Fruit fly (Drosophila melanogaster) whole organism, embryonic: ENCODE results near the gene CG32280.

Experiments
- Ada2b ChIP-seq: fragments of 200-800 bp; sonication (Bioruptor generic); IDR thresholded peaks from 2 replicates; pipeline ENCODE4 v1.3.6; 2022; ENCODE audit warnings: missing biosample characterization, missing genetic modification characterization
- BEAF-32 ChIP-seq: fragments of 200-800 bp; sonication (Bioruptor generic); optimal IDR thresholded peaks from 3 replicates; lab custom pipeline; 2017; ENCODE audit warnings: missing biosample characterization, missing genetic modification characterization, mild to moderate bottlenecking, moderate library complexity, missing genetic modification reagents
- BtbVII ChIP-seq: fragments of 200-800 bp; sonication (Bioruptor generic); optimal IDR thresholded peaks from 3 replicates; lab custom pipeline; 2017; ENCODE audit warnings: missing biosample characterization, mild to moderate bottlenecking, missing genetic modification characterization
- CG11398 ChIP-seq: fragments of 200-800 bp; sonication (Bioruptor generic); optimal IDR thresholded peaks from 2 replicates; lab custom pipeline; 2016; ENCODE audit warnings: missing biosample characterization, missing genetic modification characterization
- CG11456 ChIP-seq: fragments of 200-800 bp; sonication (Bioruptor generic); IDR thresholded peaks from 3 replicates; pipeline ENCODE4 v1.3.6; 2022; ENCODE audit warnings: missing biosample characterization, missing genetic modification characterization
- CG12769 ChIP-seq: fragments of 200-800 bp; sonication (Bioruptor generic); optimal IDR thresholded peaks from 2 replicates; lab custom pipeline; 2019; ENCODE audit warnings: missing biosample characterization, mild to moderate bottlenecking, missing genetic modification characterization, moderate library complexity
- CG13123 ChIP-seq: fragments of 200-800 bp; sonication (Bioruptor generic); optimal IDR thresholded peaks from 2 replicates; lab custom pipeline; 2016; ENCODE audit warnings: missing biosample characterization, missing genetic modification characterization
- CG13894 ChIP-seq: fragments of 200-800 bp; sonication (Bioruptor generic); optimal IDR thresholded peaks from 3 replicates; lab custom pipeline; 2018; ENCODE audit warnings: missing biosample characterization, mild to moderate bottlenecking, missing genetic modification characterization, moderate library complexity
- CG14860 ChIP-seq: fragments of 200-800 bp; sonication (Bioruptor generic); IDR thresholded peaks from 3 replicates; pipeline ENCODE4 v1.3.6; 2022; ENCODE audit warnings: missing biosample characterization, missing genetic modification characterization; ENCODE audit not compliant: partially characterized antibody
- CG15269 ChIP-seq: fragments of 200-800 bp; sonication (Bioruptor generic); optimal IDR thresholded peaks from 2 replicates; lab custom pipeline; 2018; ENCODE audit warnings: missing biosample characterization, mild to moderate bottlenecking, missing genetic modification characterization, moderate library complexity
- CG16815 ChIP-seq: fragments of 200-800 bp; sonication (Bioruptor generic); optimal IDR thresholded peaks from 3 replicates; lab custom pipeline; 2017; ENCODE audit warnings: missing biosample characterization, mild to moderate bottlenecking, missing genetic modification characterization
- CG17385 ChIP-seq: fragments of 200-800 bp; sonication (Bioruptor generic); optimal IDR thresholded peaks from 3 replicates; lab custom pipeline; 2018; ENCODE audit warnings: missing biosample characterization, mild to moderate bottlenecking, missing genetic modification characterization
- CG17612 ChIP-seq: fragments of 200-800 bp; sonication (Bioruptor generic); IDR thresholded peaks from 2 replicates; pipeline ENCODE4 v1.3.6; 2022; ENCODE audit warnings: missing biosample characterization, missing genetic modification characterization
- CG17912 ChIP-seq: fragments of 200-800 bp; sonication (Bioruptor generic); optimal IDR thresholded peaks from 2 replicates; lab custom pipeline; 2018; ENCODE audit warnings: missing biosample characterization, mild to moderate bottlenecking, missing genetic modification characterization
- CG18476 ChIP-seq: fragments of 200-800 bp; sonication (Bioruptor generic); optimal IDR thresholded peaks from 2 replicates; lab custom pipeline; 2016; ENCODE audit warnings: missing biosample characterization, mild to moderate bottlenecking, missing genetic modification characterization
- CG33213 ChIP-seq: fragments of 200-800 bp; sonication (Bioruptor generic); optimal IDR thresholded peaks from 3 replicates; lab custom pipeline; 2016; ENCODE audit warnings: missing biosample characterization, missing genetic modification characterization
- CG42726 ChIP-seq: fragments of 200-800 bp; sonication (Bioruptor generic); IDR thresholded peaks from 2 replicates; pipeline ENCODE4 v1.3.6; 2022; ENCODE audit warnings: missing biosample characterization, missing genetic modification characterization; ENCODE audit not compliant: partially characterized antibody
- CG4617 ChIP-seq: fragments of 200-800 bp; sonication (Bioruptor generic); optimal IDR thresholded peaks from 3 replicates; lab custom pipeline; 2016; ENCODE audit warnings: missing biosample characterization, missing genetic modification characterization, borderline replicate concordance
- CG4854 ChIP-seq: fragments of 200-800 bp; sonication (Bioruptor generic); optimal IDR thresholded peaks from 2 replicates; lab custom pipeline; 2016; ENCODE audit warnings: missing biosample characterization, missing genetic modification characterization, inconsistent platforms
- CG6175 ChIP-seq: fragments of 200-800 bp; sonication (Bioruptor generic); IDR thresholded peaks from 3 replicates; pipeline ENCODE4 v1.3.6; 2022; ENCODE audit warnings: missing biosample characterization, missing genetic modification characterization
- CG6272 ChIP-seq: fragments of 200-800 bp; sonication (Bioruptor generic); IDR thresholded peaks from 2 replicates; pipeline ENCODE4 v1.3.6; 2022; ENCODE audit warnings: missing biosample characterization, missing genetic modification characterization
- CG7928 ChIP-seq: fragments of 200-800 bp; sonication (Bioruptor generic); optimal IDR thresholded peaks from 2 replicates; lab custom pipeline; 2017; ENCODE audit warnings: missing biosample characterization, mild to moderate bottlenecking, missing genetic modification characterization
- CG8290 ChIP-seq, 3 experiments: fragments of 200-800 bp; sonication (Bioruptor generic); optimal IDR thresholded peaks; 2 replicates each; lab custom pipeline; 2016 to 2019; ENCODE audit warnings: missing biosample characterization in 3 of 3, missing genetic modification characterization in 3 of 3, mild to moderate bottlenecking in 2 of 3, moderate library complexity in 1 of 3
- CG8359 ChIP-seq: fragments of 200-800 bp; sonication (Bioruptor generic); optimal IDR thresholded peaks from 2 replicates; lab custom pipeline; 2017; ENCODE audit warnings: missing biosample characterization, mild to moderate bottlenecking, missing genetic modification characterization, borderline replicate concordance
- D19A ChIP-seq: fragments of 200-800 bp; optimal IDR thresholded peaks from 3 replicates; lab custom pipeline; 2019; ENCODE audit warnings: missing biosample characterization, mild to moderate bottlenecking, missing genetic modification characterization, moderate library complexity
- HmgZ ChIP-seq: fragments of 200-800 bp; sonication (Bioruptor generic); optimal IDR thresholded peaks from 2 replicates; lab custom pipeline; 2018; ENCODE audit warnings: missing biosample characterization, mild to moderate bottlenecking, missing genetic modification characterization
- MESR4 ChIP-seq: fragments of 200-800 bp; sonication (Bioruptor generic); optimal IDR thresholded peaks from 2 replicates; lab custom pipeline; 2018; ENCODE audit warnings: missing biosample characterization, mild to moderate bottlenecking, missing genetic modification characterization, moderate library complexity
- Med ChIP-seq: fragments of 200-800 bp; sonication (Bioruptor generic); peaks from one replicate; lab custom pipeline; 2016; ENCODE audit warnings: missing biosample characterization, missing genetic modification characterization, mild to moderate bottlenecking, inconsistent platforms, moderate library complexity
- Mrtf ChIP-seq: fragments of 200-800 bp; sonication (Bioruptor generic); IDR thresholded peaks from 3 replicates; pipeline ENCODE4 v1.3.6; 2022; ENCODE audit warnings: missing biosample characterization, missing genetic modification characterization
- Ptx1 ChIP-seq: fragments of 200-800 bp; sonication (Bioruptor generic); IDR thresholded peaks from 2 replicates; pipeline ENCODE4 v1.3.6; 2022; ENCODE audit warnings: missing biosample characterization, missing genetic modification characterization
- Rx ChIP-seq: fragments of 200-800 bp; sonication (Bioruptor generic); IDR thresholded peaks from 2 replicates; pipeline ENCODE4 v1.3.6; 2022; ENCODE audit warnings: missing biosample characterization, missing genetic modification characterization
- Spps ChIP-seq: fragments of 200-800 bp; sonication (Bioruptor generic); optimal IDR thresholded peaks from 2 replicates; lab custom pipeline; 2018; ENCODE audit warnings: missing biosample characterization, mild to moderate bottlenecking, missing genetic modification characterization
- ase ChIP-seq: fragments of 200-800 bp; sonication (Bioruptor generic); IDR thresholded peaks from 3 replicates; pipeline ENCODE4 v1.3.6; 2022; ENCODE audit warnings: missing biosample characterization, missing genetic modification characterization
- bcd ChIP-seq: fragments of 200-800 bp; sonication (Bioruptor generic); optimal IDR thresholded peaks from 2 replicates; lab custom pipeline; 2017; ENCODE audit warnings: missing biosample characterization, mild to moderate bottlenecking, missing genetic modification characterization
- chm ChIP-seq: fragments of 200-800 bp; sonication (Bioruptor generic); IDR thresholded peaks from 2 replicates; pipeline ENCODE4 v1.3.6; 2022; ENCODE audit warnings: missing biosample characterization, missing genetic modification characterization
- fd96Cb ChIP-seq: fragments of 200-800 bp; sonication (Bioruptor generic); optimal IDR thresholded peaks from 2 replicates; lab custom pipeline; 2018; ENCODE audit warnings: missing biosample characterization, mild to moderate bottlenecking, missing genetic modification characterization, moderate library complexity
- gsb-n ChIP-seq: fragments of 200-800 bp; sonication (Bioruptor generic); optimal IDR thresholded peaks from 3 replicates; lab custom pipeline; 2018; ENCODE audit warnings: missing biosample characterization, mild to moderate bottlenecking, missing genetic modification characterization
- hkb ChIP-seq, 2 experiments: fragments of 200-800 bp in 1 of 2; fragments of >200 bp in 1 of 2; sonication (Bioruptor generic) in 1 of 2; IDR thresholded peaks in 1 of 2; optimal IDR thresholded peaks in 1 of 2; 2 replicates each; pipeline versions ENCODE4 v1.3.6 to Lab custom; 2017 to 2022; ENCODE audit warnings: missing biosample characterization in 1 of 2, missing genetic modification characterization in 1 of 2
- kay ChIP-seq: fragments of 200-800 bp; sonication (Bioruptor generic); optimal IDR thresholded peaks from 2 replicates; lab custom pipeline; 2016; ENCODE audit warnings: missing biosample characterization, missing genetic modification characterization
- lmd ChIP-seq: fragments of 200-800 bp; sonication (Bioruptor generic); IDR thresholded peaks from 2 replicates; pipeline ENCODE4 v1.3.6; 2022; ENCODE audit warnings: missing biosample characterization, missing genetic modification characterization
- maf-S ChIP-seq: fragments of 200-800 bp; sonication (Bioruptor generic); optimal IDR thresholded peaks from 2 replicates; lab custom pipeline; 2016; ENCODE audit warnings: missing biosample characterization, missing genetic modification characterization
- otp ChIP-seq: fragments of 200-800 bp; sonication (Bioruptor generic); IDR thresholded peaks from 3 replicates; pipeline ENCODE4, ENCODE4 v1.3.6; 2022; ENCODE audit warnings: missing biosample characterization, missing genetic modification characterization
- phol ChIP-seq: fragments of 200-800 bp; sonication (Bioruptor generic); optimal IDR thresholded peaks from 3 replicates; lab custom pipeline; 2018; ENCODE audit warnings: missing biosample characterization, mild to moderate bottlenecking, missing genetic modification characterization, moderate library complexity
- pzg ChIP-seq: fragments of 200-800 bp; sonication (Bioruptor generic); optimal IDR thresholded peaks from 3 replicates; lab custom pipeline; 2018; ENCODE audit warnings: missing biosample characterization, mild to moderate bottlenecking, missing genetic modification characterization, moderate library complexity
- ro ChIP-seq: fragments of 200-800 bp; sonication (Bioruptor generic); IDR thresholded peaks from 2 replicates; pipeline ENCODE4 v1.3.6; 2022; ENCODE audit warnings: missing biosample characterization, missing genetic modification characterization
- run ChIP-seq: fragments of 200-800 bp; sonication (Bioruptor generic); optimal IDR thresholded peaks from 3 replicates; lab custom pipeline; 2018; ENCODE audit warnings: missing biosample characterization, mild to moderate bottlenecking, missing genetic modification characterization
- sr ChIP-seq: fragments of 200-800 bp; sonication (Bioruptor generic); IDR thresholded peaks from 3 replicates; pipeline ENCODE4 v1.3.6; 2022; ENCODE audit warnings: missing biosample characterization, missing genetic modification characterization
- twi ChIP-seq: fragments of 200-800 bp; optimal IDR thresholded peaks from 2 replicates; lab custom pipeline; 2019; ENCODE audit warnings: missing biosample characterization, mild to moderate bottlenecking, missing genetic modification characterization, moderate library complexity

CG32280 gene

dm6 chr3L:3142516-3143382 is 22.2 kb upstream of the CG32280 start (continued):
- no peak for TF ChIP-seq hkb (optimal IDR thresholded peaks at IDR 0.05; lab: Kevin White, UChicago)
- TF ChIP-seq hkb (GFP tag; IDR thresholded peaks at IDR 0.05; lab: Robert Waterston, UW), result no peak
- TF ChIP-seq CG11456, result no peak
- TF ChIP-seq CG12769, result peak; percentile 30
- no peak for TF ChIP-seq lmd (GFP tag; lab: Robert Waterston, UW)
- TF ChIP-seq HmgZ (tag; lab: Kevin White, UChicago), result peak; percentile 5
- peak; percentile 46 for TF ChIP-seq CG4617
- no peak for TF ChIP-seq CG6272 (GFP tag; lab: Robert Waterston, UW)
- no peak for TF ChIP-seq CG15269 (tag; lab: Kevin White, UChicago)
- peak; percentile 73 for TF ChIP-seq MESR4 (GFP tag; lab: Kevin White, UChicago)
- no peak for TF ChIP-seq CG16815 (GFP tag; lab: Kevin White, UChicago)
- no peak for TF ChIP-seq CG42726 (GFP tag; lab: Robert Waterston, UW)
- TF ChIP-seq CG14860 (GFP tag; lab: Robert Waterston, UW), result no peak
- TF ChIP-seq fd96Cb, result no peak
- no peak for TF ChIP-seq pzg (GFP tag; lab: Kevin White, UChicago)
- TF ChIP-seq CG17612 (GFP tag; lab: Robert Waterston, UW), result no peak
- no peak for TF ChIP-seq CG13123 (GFP tag; lab: Kevin White, UChicago)
- TF ChIP-seq CG8290 (GFP tag; optimal IDR thresholded peaks at IDR 0.05; lab: Kevin White, UChicago), result no peak
- peak in 1 of 2 experiments; percentile 17 for TF ChIP-seq CG8290 (tag; optimal IDR thresholded peaks at IDR 0.05; lab: Kevin White, UChicago)
- TF ChIP-seq gsb-n (tag; lab: Kevin White, UChicago), result no peak
- no peak for TF ChIP-seq CG17912
- peak; percentile 11 for TF ChIP-seq BtbVII (GFP tag; lab: Kevin White, UChicago)
- peak; percentile 19 for TF ChIP-seq CG13894 (tag; lab: Kevin White, UChicago)
- TF ChIP-seq CG8359 (GFP tag; lab: Kevin White, UChicago), result no peak
- TF ChIP-seq Rx (GFP tag; lab: Robert Waterston, UW), result 0 out of 2 replicates have a peak, but pooled peaks have one; percentile 14
- no peak for TF ChIP-seq Mrtf (GFP tag; lab: Robert Waterston, UW)
- TF ChIP-seq sr (GFP tag; lab: Robert Waterston, UW), result no peak
- TF ChIP-seq CG11398 (GFP tag; lab: Kevin White, UChicago), result no peak
- TF ChIP-seq Med, result peak; percentile 74
- TF ChIP-seq chm, result 0 out of 2 replicates have a peak, but pooled peaks have one; percentile 14
- TF ChIP-seq maf-S (GFP tag; lab: Kevin White, UChicago), result no peak
- no peak for TF ChIP-seq twi (tag; lab: Kevin White, UChicago)
- TF ChIP-seq Spps (tag; lab: Kevin White, UChicago), result no peak
- no peak for TF ChIP-seq CG6175 (GFP tag; lab: Robert Waterston, UW)
- TF ChIP-seq otp (GFP tag; lab: Robert Waterston, UW), result no peak
- TF ChIP-seq CG4854, result no peak
- TF ChIP-seq phol (tag; lab: Kevin White, UChicago), result no peak
- TF ChIP-seq CG7928 (GFP tag; lab: Kevin White, UChicago), result no peak
- no peak for TF ChIP-seq CG17385
- TF ChIP-seq CG33213, result no peak
- no peak for TF ChIP-seq kay
- no peak for TF ChIP-seq CG18476 (GFP tag; lab: Kevin White, UChicago)
- TF ChIP-seq ro, result no peak
- no peak for TF ChIP-seq BEAF-32 (GFP tag; lab: Kevin White, UChicago)
- no peak for TF ChIP-seq Ptx1
- no peak for TF ChIP-seq Ada2b (GFP tag; lab: Robert Waterston, UW)
- no peak for TF ChIP-seq bcd (GFP tag; lab: Kevin White, UChicago)
- TF ChIP-seq ase (GFP tag; lab: Robert Waterston, UW), result no peak
- no peak for TF ChIP-seq D19A (tag; lab: Kevin White, UChicago)
- no peak for TF ChIP-seq run
